Worm (Caenorhabditis elegans) whole organism, L4 larva: Measurements from ENCODE around the gene col-69.

Experiments used
- ceh-82 ChIP-seq: sonication (generic microtip); optimal IDR thresholded peaks from 2 replicates; lab custom pipeline; 2017; ENCODE audit warnings: missing biosample characterization, missing genetic modification characterization
- fos-1 ChIP-seq: fragments of 150-350 bp; optimal IDR thresholded peaks from 2 replicates; lab custom pipeline; 2014; ENCODE audit warnings: missing biosample characterization, missing genetic modification characterization
- mdl-1 ChIP-seq, 2 experiments: fragments of 150-350 bp in 1 of 2; sonication (generic microtip) in 1 of 2; optimal IDR thresholded peaks; 2 replicates each; lab custom pipeline; 2014 to 2017; ENCODE audit warnings: missing biosample characterization in 2 of 2, missing genetic modification characterization in 2 of 2
- nhr-11 ChIP-seq: fragments of 150-350 bp; optimal IDR thresholded peaks from 2 replicates; lab custom pipeline; 2014; ENCODE audit warnings: missing biosample characterization, missing genetic modification characterization
- nhr-28 ChIP-seq: fragments of 150-350 bp; optimal IDR thresholded peaks from 2 replicates; lab custom pipeline; 2014; ENCODE audit warnings: missing biosample characterization, missing genetic modification characterization
- nhr-76 ChIP-seq: fragments of 150-350 bp; optimal IDR thresholded peaks from 2 replicates; lab custom pipeline; 2014; ENCODE audit warnings: missing biosample characterization, missing genetic modification characterization
- ztf-11 ChIP-seq: fragments of 150-350 bp; optimal IDR thresholded peaks from 2 replicates; lab custom pipeline; 2014; ENCODE audit warnings: missing biosample characterization, missing genetic modification characterization

DNA sequence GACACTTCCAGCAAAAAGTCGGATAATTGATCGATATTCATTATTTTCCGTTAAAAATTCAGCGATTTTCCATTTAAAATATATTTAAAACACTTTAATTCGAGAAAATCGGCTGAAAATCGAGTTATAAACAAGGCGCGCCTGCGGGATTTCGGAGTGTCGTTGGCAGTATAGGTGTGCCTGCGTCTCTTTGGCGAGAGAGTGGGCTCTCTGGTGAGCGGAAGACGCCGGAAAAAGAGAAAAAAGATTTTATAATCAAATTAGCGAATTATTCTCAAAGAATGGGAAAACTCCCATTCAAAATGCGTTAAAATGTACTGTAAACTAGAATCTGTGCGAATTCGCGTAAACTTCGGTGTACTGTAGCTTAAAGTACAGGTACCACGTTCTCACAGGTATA, 42.2 kb upstream of the col-69 start, which contains the start of gene D1069.3:
- no peak for TF ChIP-seq nhr-76 (tag; lab: Kevin White, UChicago)
- no peak for TF ChIP-seq nhr-11 (tag; lab: Kevin White, UChicago)
- TF ChIP-seq mdl-1 (tag; optimal IDR thresholded peaks at IDR 0.05; lab: Kevin White, UChicago): no peak
- no peak for TF ChIP-seq fos-1 (tag; lab: Kevin White, UChicago)
- no peak for TF ChIP-seq nhr-28 (tag; lab: Kevin White, UChicago)
- TF ChIP-seq ztf-11 (tag; lab: Kevin White, UChicago): no peak
- TF ChIP-seq ceh-82: no peak
